Worm (Caenorhabditis elegans) whole organism, L1 larva: Measurements from ENCODE around the gene daf-12.
A peak's percentile ranks its signal among the peaks of the same experiment; 100 is the strongest.

ENCODE experiments used
- C16A3.4 ChIP-seq: fragments of 150-350 bp; optimal IDR thresholded peaks from 2 replicates; lab custom pipeline; 2014; ENCODE audit warnings: missing biosample characterization, missing genetic modification characterization
- blmp-1 ChIP-seq: fragments of 150-350 bp; optimal IDR thresholded peaks from 2 replicates; lab custom pipeline; 2014; ENCODE audit warnings: missing biosample characterization, missing genetic modification characterization
- ceh-63 ChIP-seq: fragments of 200-800 bp; sonication (Bioruptor generic); optimal IDR thresholded peaks from 2 replicates; lab custom pipeline; 2018; ENCODE audit warnings: mild to moderate bottlenecking, missing genetic modification characterization, missing compliant biosample characterization
- ceh-82 ChIP-seq, 3 experiments: fragments of 150-350 bp in 1 of 3; sonication (generic microtip) in 2 of 3; optimal IDR thresholded peaks; 2 replicates each; lab custom pipeline; 2014 to 2017; ENCODE audit warnings: missing biosample characterization in 3 of 3, missing genetic modification characterization in 3 of 3
- efl-1 ChIP-seq, 4 experiments: fragments of 150-350 bp; optimal IDR thresholded peaks in 3 of 4; peaks in 1 of 4; 1 replicate in 1 of 4; 2 replicates in 3 of 4; lab custom pipeline; 2014; ENCODE audit warnings: missing biosample characterization in 2 of 4, missing genetic modification characterization in 2 of 4, missing genetic modification reagents in 2 of 4
- elt-2 ChIP-seq: sonication (generic microtip); optimal IDR thresholded peaks from 2 replicates; lab custom pipeline; 2016; ENCODE audit warnings: missing genetic modification characterization, mild to moderate bottlenecking, inconsistent platforms, missing compliant biosample characterization, missing genetic modification reagents
- elt-3 ChIP-seq, 6 experiments: fragments of 150-350 bp in 1 of 6; sonication (generic microtip); optimal IDR thresholded peaks; 2 replicates each; lab custom pipeline; 2017 to 2018; ENCODE audit warnings: missing biosample characterization in 6 of 6, missing genetic modification characterization in 6 of 6, inconsistent platforms in 1 of 6
- fkh-4 ChIP-seq: sonication (generic microtip); optimal IDR thresholded peaks from 2 replicates; lab custom pipeline; 2016; ENCODE audit warnings: missing compliant biosample characterization, missing genetic modification characterization, borderline replicate concordance
- fos-1 ChIP-seq: fragments of 150-350 bp; optimal IDR thresholded peaks from 2 replicates; lab custom pipeline; 2014; ENCODE audit warnings: missing biosample characterization, missing genetic modification characterization
- jun-1 ChIP-seq: fragments of 150-350 bp; optimal IDR thresholded peaks from 2 replicates; lab custom pipeline; 2014; ENCODE audit warnings: missing biosample characterization, missing genetic modification reagents, missing genetic modification characterization
- lin-14 ChIP-seq: fragments of 200-800 bp; sonication (Bioruptor generic); optimal IDR thresholded peaks from 2 replicates; lab custom pipeline; 2018; ENCODE audit warnings: mild to moderate bottlenecking, missing genetic modification characterization, moderate library complexity, missing compliant biosample characterization
- lin-35 ChIP-seq, 2 experiments: fragments of 150-350 bp; optimal IDR thresholded peaks; 2 replicates each; lab custom pipeline; 2014; ENCODE audit warnings: missing biosample characterization in 2 of 2, missing genetic modification characterization in 2 of 2, missing genetic modification reagents in 2 of 2
- lsy-2 ChIP-seq, 2 experiments: fragments of 150-350 bp; optimal IDR thresholded peaks; 2 replicates each; lab custom pipeline; 2014; ENCODE audit warnings: missing biosample characterization in 2 of 2, missing genetic modification characterization in 2 of 2
- mdl-1 ChIP-seq, 2 experiments: fragments of 150-350 bp; optimal IDR thresholded peaks; 2 replicates each; lab custom pipeline; 2014 to 2017; ENCODE audit warnings: missing biosample characterization in 2 of 2, missing genetic modification characterization in 2 of 2, inconsistent platforms in 1 of 2
- mep-1 ChIP-seq: fragments of 150-350 bp; optimal IDR thresholded peaks from 2 replicates; lab custom pipeline; 2014; ENCODE audit warnings: missing biosample characterization, missing genetic modification characterization
- nhr-12 ChIP-seq: sonication (generic microtip); optimal IDR thresholded peaks from 2 replicates; lab custom pipeline; 2017; ENCODE audit warnings: missing biosample characterization, missing genetic modification characterization
- nhr-19 ChIP-seq: fragments of 200-800 bp; sonication (Bioruptor generic); conservative IDR thresholded peaks from 2 replicates; pipeline ENCODE4 v1.3.6; 2022; ENCODE audit warnings: missing genetic modification characterization, missing compliant biosample characterization
- nhr-20 ChIP-seq: sonication (generic microtip); optimal IDR thresholded peaks from 2 replicates; lab custom pipeline; 2016; ENCODE audit warnings: mild to moderate bottlenecking, missing genetic modification characterization, missing compliant biosample characterization
- nhr-237 ChIP-seq: fragments of 150-350 bp; optimal IDR thresholded peaks from 2 replicates; lab custom pipeline; 2014; ENCODE audit warnings: missing biosample characterization, missing genetic modification characterization
- nhr-47 ChIP-seq: sonication (generic microtip); optimal IDR thresholded peaks from 2 replicates; lab custom pipeline; 2016; ENCODE audit warnings: mild to moderate bottlenecking, missing genetic modification characterization, moderate library complexity, missing compliant biosample characterization
- nhr-71 ChIP-seq: sonication (generic microtip); optimal IDR thresholded peaks from 2 replicates; lab custom pipeline; 2016; ENCODE audit warnings: mild to moderate bottlenecking, missing genetic modification characterization, moderate library complexity, missing compliant biosample characterization
- nhr-76 ChIP-seq: sonication (generic microtip); optimal IDR thresholded peaks from 2 replicates; lab custom pipeline; 2017; ENCODE audit warnings: missing biosample characterization, missing genetic modification characterization
- nhr-77 ChIP-seq: fragments of 150-350 bp; optimal IDR thresholded peaks from 2 replicates; lab custom pipeline; 2014; ENCODE audit warnings: missing biosample characterization, missing genetic modification characterization
- nhr-84 ChIP-seq: sonication (generic microtip); optimal IDR thresholded peaks from 2 replicates; lab custom pipeline; 2017; ENCODE audit warnings: missing biosample characterization, missing genetic modification characterization
- pax-3 ChIP-seq: fragments of 200-800 bp; sonication (Bioruptor generic); optimal IDR thresholded peaks from 2 replicates; lab custom pipeline; 2018; ENCODE audit warnings: mild to moderate bottlenecking, missing genetic modification characterization, moderate library complexity, missing compliant biosample characterization
- pqm-1 ChIP-seq: sonication (generic microtip); optimal IDR thresholded peaks from 3 replicates; lab custom pipeline; 2017; ENCODE audit warnings: missing biosample characterization, missing genetic modification characterization
- sox-4 ChIP-seq: sonication (generic microtip); optimal IDR thresholded peaks from 2 replicates; lab custom pipeline; 2016; ENCODE audit warnings: missing genetic modification characterization, missing compliant biosample characterization
- sptf-1 ChIP-seq: fragments of 150-350 bp; optimal IDR thresholded peaks from 2 replicates; lab custom pipeline; 2014; ENCODE audit warnings: missing biosample characterization, missing genetic modification characterization
- sup-37 ChIP-seq: fragments of 200-800 bp; sonication (Bioruptor generic); optimal IDR thresholded peaks from 2 replicates; lab custom pipeline; 2018; ENCODE audit warnings: mild to moderate bottlenecking, missing genetic modification characterization, missing compliant biosample characterization
- swsn-7 ChIP-seq: sonication (generic microtip); optimal IDR thresholded peaks from 2 replicates; lab custom pipeline; 2016; ENCODE audit warnings: missing genetic modification characterization, missing compliant biosample characterization
- tlp-1 ChIP-seq: fragments of 150-350 bp; optimal IDR thresholded peaks from 2 replicates; lab custom pipeline; 2014; ENCODE audit warnings: missing biosample characterization, missing genetic modification characterization
- unc-86 ChIP-seq: sonication (generic microtip); optimal IDR thresholded peaks from 2 replicates; lab custom pipeline; 2016; ENCODE audit warnings: missing genetic modification characterization, missing compliant biosample characterization
- unc-98 ChIP-seq: fragments of 200-800 bp; sonication (Bioruptor generic); IDR thresholded peaks from 2 replicates; pipeline ENCODE4 v1.3.6; 2022; ENCODE audit warnings: missing genetic modification characterization, missing compliant biosample characterization
- xbp-1 ChIP-seq: sonication (generic microtip); optimal IDR thresholded peaks from 2 replicates; lab custom pipeline; 2016; ENCODE audit warnings: missing genetic modification characterization, missing compliant biosample characterization
- zip-4 ChIP-seq: fragments of 200-800 bp; sonication (Bioruptor generic); optimal IDR thresholded peaks from 2 replicates; lab custom pipeline; 2018; ENCODE audit warnings: mild to moderate bottlenecking, missing genetic modification characterization, moderate library complexity, missing compliant biosample characterization

Gene daf-12

ce11 chrX:10691643-10692042, 55.9 kb downstream of the daf-12 start, which contains the start of gene yap-1:
Gene yap-1, plus strand, starts transcription at chrX:10691943.
- no peak for TF ChIP-seq nhr-76 (tag; lab: Kevin White, UChicago)
- no peak for TF ChIP-seq efl-1 (optimal IDR thresholded peaks at IDR 0.05; lab: Kevin White, UChicago)
- TF ChIP-seq efl-1 (GFP tag; optimal IDR thresholded peaks at IDR 0.05 in 1 of 2; lab: Kevin White, UChicago): peak in 1 of 2 experiments; percentile 74
- TF ChIP-seq, all 84 proteins: peak for 1

DNA sequence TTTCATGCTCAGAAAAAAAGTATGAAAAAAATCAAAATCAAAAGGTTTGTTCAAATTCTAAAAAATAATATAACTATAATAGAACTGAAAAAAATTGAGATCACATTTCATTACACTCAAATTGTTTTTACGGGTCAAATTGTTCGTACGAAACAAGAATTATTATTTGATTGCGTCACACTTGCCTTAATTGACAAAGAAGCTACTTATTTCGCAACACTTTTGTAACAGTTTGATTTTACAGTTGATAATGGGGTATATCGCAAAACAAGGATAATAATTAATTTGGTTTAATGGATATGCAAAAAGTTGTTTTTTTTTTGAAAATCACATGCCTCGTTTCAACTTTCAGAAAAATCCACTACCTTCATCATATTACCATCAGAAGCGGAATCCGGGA, 56.3 kb downstream of the daf-12 start:
- no peak for TF ChIP-seq pqm-1 (tag; lab: Kevin White, UChicago)
- TF ChIP-seq ceh-82 (tag; optimal IDR thresholded peaks at IDR 0.05; lab: Kevin White, UChicago): no peak
- no peak for TF ChIP-seq ceh-63
- TF ChIP-seq nhr-19 (GFP tag; lab: Robert Waterston, UW): no peak
- TF ChIP-seq tlp-1 (tag; lab: Kevin White, UChicago): no peak
- TF ChIP-seq nhr-47 (tag; lab: Kevin White, UChicago): no peak
- no peak for TF ChIP-seq nhr-237 (tag; lab: Kevin White, UChicago)
- no peak for TF ChIP-seq sup-37 (GFP tag; lab: Kevin White, UChicago)
- TF ChIP-seq sptf-1 (tag; lab: Kevin White, UChicago): no peak
- TF ChIP-seq, all 84 proteins: peak for 0

ce11 chrX:10694248-10694647, 58.5 kb downstream of the daf-12 start:
- TF ChIP-seq zip-4 (GFP tag; lab: Kevin White, UChicago) (no peak), nhr-20 (tag; lab: Kevin White, UChicago) (peak; percentile 18), fos-1 (tag; lab: Kevin White, UChicago) (no peak), lin-35 (GFP tag; optimal IDR thresholded peaks at IDR 0.05; lab: Kevin White, UChicago) (peak in 1 of 2 experiments; percentile 36), elt-2 (tag; lab: Kevin White, UChicago) (peak; percentile 92), efl-1 (optimal IDR thresholded peaks at IDR 0.05; lab: Kevin White, UChicago) (no peak), efl-1 (GFP tag; optimal IDR thresholded peaks at IDR 0.05 in 1 of 2; lab: Kevin White, UChicago) (peak in 1 of 2 experiments; percentile 26)

DNA sequence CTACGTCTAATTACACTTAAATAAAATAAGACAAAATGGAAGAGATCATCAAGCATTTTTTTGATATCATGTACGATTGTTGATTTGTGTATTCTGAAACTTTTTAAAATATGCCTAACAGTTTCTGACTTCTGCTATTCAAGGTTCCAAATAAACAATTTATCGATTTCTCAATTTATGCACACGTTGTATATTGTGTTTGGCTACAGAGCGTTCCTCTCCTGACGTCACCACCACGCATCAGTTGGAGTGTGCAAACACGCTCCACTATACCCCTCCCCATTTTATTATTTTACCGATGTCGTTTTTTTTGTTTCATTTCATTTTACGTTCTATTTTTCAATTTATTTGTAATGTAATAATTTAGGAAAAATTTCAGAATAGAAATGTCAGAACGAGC, 59.2 kb downstream of the daf-12 start, which contains the start of gene plpp-1.3:
TSS of gene plpp-1.3 (plus strand) at position 380 of the 400 bp plus-strand sequence.
- TF ChIP-seq unc-86 (no peak), blmp-1 (tag; lab: Kevin White, UChicago) (peak; percentile 36), elt-3 (tag; optimal IDR thresholded peaks at IDR 0.05; lab: Kevin White, UChicago) (peak in 1 of 6 experiments; percentile 1), nhr-12 (tag; lab: Kevin White, UChicago) (no peak), elt-2 (tag; lab: Kevin White, UChicago) (no peak), lsy-2 (tag; optimal IDR thresholded peaks at IDR 0.05; lab: Kevin White, UChicago) (peak in 1 of 2 experiments; percentile 21), C16A3.4 (tag; lab: Kevin White, UChicago) (peak; percentile 13), mep-1 (tag; lab: Kevin White, UChicago) (peak; percentile 21), unc-98 (GFP tag; lab: Robert Waterston, UW) (no peak), nhr-84 (tag; lab: Kevin White, UChicago) (no peak), mdl-1 (tag; optimal IDR thresholded peaks at IDR 0.05; lab: Kevin White, UChicago) (peak in 1 of 2 experiments; percentile 30), pqm-1 (tag; lab: Kevin White, UChicago) (no peak), lin-14 (peak; percentile 45), lin-35 (GFP tag; optimal IDR thresholded peaks at IDR 0.05; lab: Kevin White, UChicago) (peak in 1 of 2 experiments; percentile 52), jun-1 (tag; lab: Kevin White, UChicago) (no peak), fkh-4 (tag; lab: Kevin White, UChicago) (no peak), nhr-71 (tag; lab: Kevin White, UChicago) (peak; percentile 24), xbp-1 (peak; percentile 34)

- no peak for TF ChIP-seq pax-3 (tag; lab: Kevin White, UChicago)
- no peak for TF ChIP-seq nhr-84 (tag; lab: Kevin White, UChicago)
- TF ChIP-seq swsn-7 (tag; lab: Kevin White, UChicago): no peak
- TF ChIP-seq sox-4 (tag; lab: Kevin White, UChicago): no peak
- TF ChIP-seq nhr-77 (tag; lab: Kevin White, UChicago): no peak
- TF ChIP-seq nhr-237 (tag; lab: Kevin White, UChicago): no peak
- TF ChIP-seq fkh-4 (tag; lab: Kevin White, UChicago): no peak
Measured at ce11 chrX:10704329-10704728, 68.6 kb downstream of the daf-12 start.
